Fruit fly (Drosophila melanogaster) whole organism, embryonic: ENCODE data around the gene SclA.

ENCODE experiments used
- Abd-B ChIP-seq: fragments of 200-800 bp; sonication (Bioruptor generic); optimal IDR thresholded peaks from 2 replicates; lab custom pipeline; 2018; ENCODE audit warnings: missing biosample characterization, mild to moderate bottlenecking, missing genetic modification characterization, moderate library complexity
- Adf1 ChIP-seq: fragments of 200-800 bp; sonication (Bioruptor generic); IDR thresholded peaks from 2 replicates; pipeline ENCODE4 v1.3.6; 2022; ENCODE audit warnings: missing biosample characterization, missing genetic modification characterization
- CG10366 ChIP-seq: fragments of 200-800 bp; sonication (Bioruptor generic); IDR thresholded peaks from 2 replicates; pipeline ENCODE4 v1.3.6; 2022; ENCODE audit warnings: missing biosample characterization, missing genetic modification characterization
- CG11093 ChIP-seq: fragments of 200-800 bp; sonication (Bioruptor generic); IDR thresholded peaks from 3 replicates; pipeline ENCODE4 v1.3.6; 2022; ENCODE audit warnings: missing biosample characterization, missing genetic modification characterization
- CG11456 ChIP-seq: fragments of 200-800 bp; sonication (Bioruptor generic); IDR thresholded peaks from 3 replicates; pipeline ENCODE4 v1.3.6; 2022; ENCODE audit warnings: missing biosample characterization, missing genetic modification characterization
- CG11696 ChIP-seq: fragments of 200-800 bp; sonication (Bioruptor generic); IDR thresholded peaks from 2 replicates; pipeline ENCODE4 v1.3.6; 2022; ENCODE audit warnings: missing biosample characterization, missing genetic modification characterization
- CG12659 ChIP-seq: fragments of 200-800 bp; sonication (Bioruptor generic); optimal IDR thresholded peaks from 3 replicates; lab custom pipeline; 2017; ENCODE audit warnings: mild to moderate bottlenecking, missing biosample characterization, missing genetic modification reagents, missing genetic modification characterization
- CG15269 ChIP-seq: fragments of 200-800 bp; sonication (Bioruptor generic); optimal IDR thresholded peaks from 2 replicates; lab custom pipeline; 2018; ENCODE audit warnings: missing biosample characterization, mild to moderate bottlenecking, missing genetic modification characterization, moderate library complexity
- CG16813 ChIP-seq: fragments of 200-800 bp; sonication (Bioruptor generic); IDR thresholded peaks from 3 replicates; pipeline ENCODE4 v1.3.6; 2022; ENCODE audit warnings: missing biosample characterization, missing genetic modification characterization; ENCODE audit not compliant: partially characterized antibody
- CG17186 ChIP-seq: fragments of 200-800 bp; sonication (Bioruptor generic); optimal IDR thresholded peaks from 3 replicates; lab custom pipeline; 2017; ENCODE audit warnings: missing biosample characterization, missing genetic modification reagents, missing genetic modification characterization
- CG17359 ChIP-seq: fragments of 200-800 bp; sonication (Bioruptor generic); optimal IDR thresholded peaks from 3 replicates; lab custom pipeline; 2018; ENCODE audit warnings: missing biosample characterization, mild to moderate bottlenecking, missing genetic modification characterization, moderate library complexity
- CG17829 ChIP-seq: fragments of 200-800 bp; optimal IDR thresholded peaks from 2 replicates; lab custom pipeline; 2019; ENCODE audit warnings: missing biosample characterization, mild to moderate bottlenecking, missing genetic modification characterization, moderate library complexity
- CG3281 ChIP-seq: fragments of 200-800 bp; sonication (Bioruptor generic); optimal IDR thresholded peaks from 3 replicates; lab custom pipeline; 2017; ENCODE audit warnings: missing biosample characterization, mild to moderate bottlenecking, missing genetic modification characterization
- CG4404 ChIP-seq: fragments of 200-800 bp; sonication (Bioruptor generic); IDR thresholded peaks from 2 replicates; pipeline ENCODE4 v1.3.6; 2022; ENCODE audit warnings: missing biosample characterization, missing genetic modification characterization
- CG6654 ChIP-seq: fragments of 200-800 bp; sonication (Bioruptor generic); optimal IDR thresholded peaks from 2 replicates; lab custom pipeline; 2017; ENCODE audit warnings: missing biosample characterization, mild to moderate bottlenecking, missing genetic modification characterization
- CG8290 ChIP-seq, 3 experiments: fragments of 200-800 bp; sonication (Bioruptor generic); optimal IDR thresholded peaks; 2 replicates each; lab custom pipeline; 2016 to 2019; ENCODE audit warnings: missing biosample characterization in 3 of 3, missing genetic modification characterization in 3 of 3, mild to moderate bottlenecking in 2 of 3, moderate library complexity in 1 of 3
- CG9437 ChIP-seq: fragments of 200-800 bp; sonication (Bioruptor generic); optimal IDR thresholded peaks from 2 replicates; lab custom pipeline; 2018; ENCODE audit warnings: missing biosample characterization, mild to moderate bottlenecking, missing genetic modification characterization
- Dad ChIP-seq: fragments of 200-800 bp; sonication (Bioruptor generic); optimal IDR thresholded peaks from 3 replicates; lab custom pipeline; 2016; ENCODE audit warnings: missing biosample characterization, missing genetic modification characterization
- Hr39 ChIP-seq: fragments of >200 bp; optimal IDR thresholded peaks from 2 replicates; lab custom pipeline; 2017
- Hr78 ChIP-seq, 2 experiments: fragments of 200-800 bp in 1 of 2; fragments of >200 bp in 1 of 2; sonication (Bioruptor generic) in 1 of 2; optimal IDR thresholded peaks; 2 replicates each; lab custom pipeline; 2017 to 2019; ENCODE audit warnings: missing biosample characterization in 2 of 2, missing genetic modification characterization in 2 of 2, mild to moderate bottlenecking in 1 of 2, moderate library complexity in 1 of 2
- Lhr ChIP-seq: fragments of 200-800 bp; sonication (Bioruptor generic); optimal IDR thresholded peaks from 3 replicates; lab custom pipeline; 2017; ENCODE audit warnings: mild to moderate bottlenecking, missing biosample characterization, missing genetic modification reagents, missing genetic modification characterization
- MTF-1 ChIP-seq: fragments of 200-800 bp; sonication (Bioruptor generic); optimal IDR thresholded peaks from 2 replicates; lab custom pipeline; 2018; ENCODE audit warnings: missing biosample characterization, mild to moderate bottlenecking, missing genetic modification characterization, borderline replicate concordance
- NC2α ChIP-seq: fragments of 200-800 bp; sonication (Bioruptor generic); optimal IDR thresholded peaks from 2 replicates; lab custom pipeline; 2016; ENCODE audit warnings: missing biosample characterization, missing genetic modification characterization
- Neu2 ChIP-seq: fragments of 200-800 bp; sonication (Bioruptor generic); optimal IDR thresholded peaks from 3 replicates; lab custom pipeline; 2016; ENCODE audit warnings: missing biosample characterization, missing genetic modification characterization, borderline replicate concordance
- Nf-YC ChIP-seq: fragments of 200-800 bp; optimal IDR thresholded peaks from 3 replicates; lab custom pipeline; 2019; ENCODE audit warnings: missing biosample characterization, mild to moderate bottlenecking, missing genetic modification characterization, moderate library complexity
- Pdp1 ChIP-seq, 2 experiments: fragments of 200-800 bp; sonication (Bioruptor generic); optimal IDR thresholded peaks; 3 replicates each; lab custom pipeline; 2016; ENCODE audit warnings: missing biosample characterization in 2 of 2, missing genetic modification characterization in 2 of 2, mild to moderate bottlenecking in 1 of 2, moderate library complexity in 1 of 2
- Ptx1 ChIP-seq: fragments of 200-800 bp; sonication (Bioruptor generic); IDR thresholded peaks from 2 replicates; pipeline ENCODE4 v1.3.6; 2022; ENCODE audit warnings: missing biosample characterization, missing genetic modification characterization
- abd-A ChIP-seq: fragments of 200-800 bp; sonication (Bioruptor generic); optimal IDR thresholded peaks from 3 replicates; lab custom pipeline; 2019; ENCODE audit warnings: missing biosample characterization, mild to moderate bottlenecking, missing genetic modification characterization, moderate library complexity
- ac ChIP-seq: fragments of 200-800 bp; sonication (Bioruptor generic); optimal IDR thresholded peaks from 3 replicates; lab custom pipeline; 2017; ENCODE audit warnings: missing biosample characterization, mild to moderate bottlenecking, missing genetic modification characterization
- aop ChIP-seq: fragments of 200-800 bp; sonication (Bioruptor generic); IDR thresholded peaks from 2 replicates; pipeline ENCODE4 v1.3.6; 2022; ENCODE audit warnings: missing biosample characterization, missing genetic modification characterization
- br ChIP-seq: fragments of >200 bp; optimal IDR thresholded peaks from 2 replicates; lab custom pipeline; 2017
- cwo ChIP-seq: fragments of 200-800 bp; sonication (Bioruptor generic); optimal IDR thresholded peaks from 3 replicates; lab custom pipeline; 2017; ENCODE audit warnings: missing biosample characterization, missing genetic modification characterization, mild to moderate bottlenecking, moderate library complexity, missing genetic modification reagents
- dm ChIP-seq: fragments of 200-800 bp; sonication (Bioruptor generic); optimal IDR thresholded peaks from 3 replicates; lab custom pipeline; 2016; ENCODE audit warnings: missing biosample characterization, missing genetic modification characterization
- dmrt99B ChIP-seq: fragments of 200-800 bp; sonication (Bioruptor generic); optimal IDR thresholded peaks from 2 replicates; lab custom pipeline; 2018; ENCODE audit warnings: missing biosample characterization, mild to moderate bottlenecking, missing genetic modification characterization, moderate library complexity
- fd96Cb ChIP-seq: fragments of 200-800 bp; sonication (Bioruptor generic); optimal IDR thresholded peaks from 2 replicates; lab custom pipeline; 2018; ENCODE audit warnings: missing biosample characterization, mild to moderate bottlenecking, missing genetic modification characterization, moderate library complexity
- grau ChIP-seq: fragments of 200-800 bp; optimal IDR thresholded peaks from 3 replicates; lab custom pipeline; 2019; ENCODE audit warnings: missing biosample characterization, mild to moderate bottlenecking, missing genetic modification characterization, moderate library complexity
- h ChIP-seq: fragments of >200 bp; optimal IDR thresholded peaks from 2 replicates; lab custom pipeline; 2017
- hb ChIP-seq: fragments of 200-800 bp; sonication (Bioruptor generic); IDR thresholded peaks from 3 replicates; pipeline ENCODE4 v1.3.6; 2022; ENCODE audit warnings: missing biosample characterization, missing genetic modification characterization; ENCODE audit not compliant: partially characterized antibody
- hth ChIP-seq: fragments of >200 bp; optimal IDR thresholded peaks from 2 replicates; lab custom pipeline; 2017; ENCODE audit warnings: inconsistent platforms
- jigr1 ChIP-seq: fragments of 200-800 bp; sonication (Bioruptor generic); IDR thresholded peaks from 3 replicates; pipeline ENCODE4 v1.3.6; 2022; ENCODE audit warnings: missing biosample characterization, missing genetic modification characterization
- lmd ChIP-seq: fragments of 200-800 bp; sonication (Bioruptor generic); IDR thresholded peaks from 2 replicates; pipeline ENCODE4 v1.3.6; 2022; ENCODE audit warnings: missing biosample characterization, missing genetic modification characterization
- mld ChIP-seq: fragments of 200-800 bp; sonication (Bioruptor generic); IDR thresholded peaks from 3 replicates; pipeline ENCODE4 v1.3.6; 2022; ENCODE audit warnings: missing biosample characterization, missing genetic modification characterization; ENCODE audit not compliant: partially characterized antibody
- nmo ChIP-seq: fragments of 200-800 bp; sonication (Bioruptor generic); optimal IDR thresholded peaks from 2 replicates; lab custom pipeline; 2018; ENCODE audit warnings: missing biosample characterization, mild to moderate bottlenecking, missing genetic modification characterization, moderate library complexity
- pan ChIP-seq, 4 experiments: fragments of >200 bp in 3 of 4; fragments of 200-800 bp in 1 of 4; sonication (Bioruptor generic) in 1 of 4; optimal IDR thresholded peaks in 3 of 4; IDR thresholded peaks in 1 of 4; 2 replicates each; pipeline versions ENCODE4 v1.3.6 to Lab custom; 2017 to 2022; ENCODE audit warnings: missing biosample characterization in 2 of 4, missing genetic modification characterization in 2 of 4, mixed read lengths in 1 of 4
- pho ChIP-seq: fragments of 200-800 bp; sonication (Bioruptor generic); optimal IDR thresholded peaks from 2 replicates; lab custom pipeline; 2016; ENCODE audit warnings: missing biosample characterization, missing genetic modification characterization
- pum ChIP-seq: fragments of 200-800 bp; sonication (Bioruptor generic); optimal IDR thresholded peaks from 2 replicates; lab custom pipeline; 2016; ENCODE audit warnings: missing biosample characterization, missing genetic modification characterization
- stwl ChIP-seq: fragments of 200-800 bp; sonication (Bioruptor generic); optimal IDR thresholded peaks from 3 replicates; lab custom pipeline; 2018; ENCODE audit warnings: missing biosample characterization, mild to moderate bottlenecking, missing genetic modification characterization, moderate library complexity
- unc-4 ChIP-seq: fragments of 200-800 bp; sonication (Bioruptor generic); IDR thresholded peaks from 2 replicates; pipeline ENCODE4 v1.3.6; 2022; ENCODE audit warnings: missing biosample characterization, missing genetic modification characterization; ENCODE audit not compliant: partially characterized antibody
- vvl ChIP-seq: fragments of 200-800 bp; sonication (Bioruptor generic); IDR thresholded peaks from 2 replicates; pipeline ENCODE4 v1.3.6; 2022; ENCODE audit warnings: missing biosample characterization, missing genetic modification characterization

Gene SclA

dm6 chr2L:16818335-16818973 is 19.3 kb upstream of the SclA start (continued):
- no peak for TF ChIP-seq ac (GFP tag; lab: Kevin White, UChicago)
- peak; percentile 28 for TF ChIP-seq CG12659 (GFP tag; lab: Kevin White, UChicago)
- TF ChIP-seq fd96Cb (tag; lab: Kevin White, UChicago) = peak; percentile 37
- TF ChIP-seq CG11696 (GFP tag; lab: Robert Waterston, UW) = peak; percentile 88
- no peak for TF ChIP-seq stwl (tag; lab: Kevin White, UChicago)
- TF ChIP-seq pan (optimal IDR thresholded peaks at IDR 0.05; lab: Kevin White, UChicago) = no peak
- TF ChIP-seq pan (GFP tag; optimal IDR thresholded peaks at IDR 0.05 in 1 of 2, IDR thresholded peaks at IDR 0.05 in 1 of 2) = no peak
- TF ChIP-seq NC2α (GFP tag; lab: Kevin White, UChicago) = no peak
- no peak for TF ChIP-seq dm (GFP tag; lab: Kevin White, UChicago)
- no peak for TF ChIP-seq Dad (GFP tag; lab: Kevin White, UChicago)
- TF ChIP-seq CG4404 (GFP tag; lab: Robert Waterston, UW) = no peak
- TF ChIP-seq Ptx1 (GFP tag; lab: Robert Waterston, UW) = no peak
- TF ChIP-seq Hr78 (GFP tag; optimal IDR thresholded peaks at IDR 0.05; lab: Kevin White, UChicago) = no peak
- TF ChIP-seq vvl (GFP tag; lab: Robert Waterston, UW) = 0 out of 2 replicates have a peak, but pooled peaks have one; percentile 42
- no peak for TF ChIP-seq unc-4 (GFP tag; lab: Robert Waterston, UW)
- TF ChIP-seq hb = no peak
- no peak for TF ChIP-seq pum (GFP tag; lab: Kevin White, UChicago)
- TF ChIP-seq cwo (GFP tag; lab: Kevin White, UChicago) = no peak
- no peak for TF ChIP-seq Nf-YC
- no peak for TF ChIP-seq pho
- no peak for TF ChIP-seq MTF-1
- TF ChIP-seq CG6654 (GFP tag; lab: Kevin White, UChicago) = no peak
- no peak for TF ChIP-seq lmd (GFP tag; lab: Robert Waterston, UW)
- TF ChIP-seq CG17829 = peak; percentile 43
- no peak for TF ChIP-seq CG10366 (GFP tag; lab: Robert Waterston, UW)
- no peak for TF ChIP-seq mld (GFP tag; lab: Robert Waterston, UW)
- TF ChIP-seq CG17359 = peak; percentile 30
- no peak for TF ChIP-seq Adf1 (GFP tag; lab: Robert Waterston, UW)
- no peak for TF ChIP-seq CG8290 (GFP tag; optimal IDR thresholded peaks at IDR 0.05; lab: Kevin White, UChicago)
- TF ChIP-seq CG8290 (tag; optimal IDR thresholded peaks at IDR 0.05; lab: Kevin White, UChicago) = no peak
- no peak for TF ChIP-seq hth (lab: Kevin White, UChicago)
- TF ChIP-seq br (lab: Kevin White, UChicago) = no peak
- TF ChIP-seq Abd-B (GFP tag; lab: Kevin White, UChicago) = peak; percentile 13
- no peak for TF ChIP-seq CG16813
- no peak for TF ChIP-seq Hr39 (lab: Kevin White, UChicago)
- TF ChIP-seq nmo (GFP tag; lab: Kevin White, UChicago) = peak; percentile 37
- TF ChIP-seq h (lab: Kevin White, UChicago) = no peak
- no peak for TF ChIP-seq grau (tag; lab: Kevin White, UChicago)
- no peak for TF ChIP-seq Lhr (GFP tag; lab: Kevin White, UChicago)
- peak; percentile 21 for TF ChIP-seq CG9437 (GFP tag; lab: Kevin White, UChicago)
- peak in 1 of 2 experiments; percentile 67 for TF ChIP-seq Pdp1 (GFP tag; optimal IDR thresholded peaks at IDR 0.05; lab: Kevin White, UChicago)
- TF ChIP-seq aop (GFP tag; lab: Robert Waterston, UW) = no peak
- peak; percentile 53 for TF ChIP-seq dmrt99B (tag; lab: Kevin White, UChicago)
- no peak for TF ChIP-seq CG17186
- no peak for TF ChIP-seq CG11093 (GFP tag; lab: Robert Waterston, UW)
- no peak for TF ChIP-seq jigr1 (GFP tag; lab: Robert Waterston, UW)
- TF ChIP-seq CG15269 = peak; percentile 30
- TF ChIP-seq Neu2 (GFP tag; lab: Kevin White, UChicago) = no peak
- TF ChIP-seq CG11456 (GFP tag; lab: Robert Waterston, UW) = no peak
- no peak for TF ChIP-seq CG3281 (GFP tag; lab: Kevin White, UChicago)
- no peak for TF ChIP-seq abd-A (tag; lab: Kevin White, UChicago)
